Worm (Caenorhabditis elegans) whole organism, L3 larva: Measurements from ENCODE around the gene K10D11.3.

Experiments used
- pqm-1 ChIP-seq: fragments of 150-350 bp; optimal IDR thresholded peaks from 2 replicates; lab custom pipeline; 2017; ENCODE audit warnings: missing biosample characterization, missing genetic modification characterization, inconsistent platforms

Gene K10D11.3

ce11 chrIV:12936221-12936776, 49.6 kb downstream of the K10D11.3 start, which contains the start of the genes cld-1 and dod-21 (continued):
- TF ChIP-seq pqm-1 (tag; lab: Kevin White, UChicago) = peak; percentile 49
